Worm (Caenorhabditis elegans): Measurements from ENCODE around the gene str-18.

ce11 chrV:15710401-15710800 is 31.4 kb downstream of the str-18 start, which contains the start of gene Y6E2A.1:
- TF ChIP-seq aly-1 (tag; optimal IDR thresholded peaks at IDR 0.05) (no peak), B0310.2 (tag; optimal IDR thresholded peaks at IDR 0.05) (no peak), ceh-13 (GFP tag; optimal IDR thresholded peaks at IDR 0.05) (no peak), tra-4 (tag; optimal IDR thresholded peaks at IDR 0.05) (no peak), hmbx-1 (tag; optimal IDR thresholded peaks at IDR 0.05) (no peak), ama-1 (optimal IDR thresholded peaks at IDR 0.05) (no peak), F13C5.2 (tag; optimal IDR thresholded peaks at IDR 0.05) (no peak), sea-1 (GFP tag; conservative IDR thresholded peaks at IDR 0.05) (no peak), ets-7 (tag; optimal IDR thresholded peaks at IDR 0.05) (no peak), pes-1 (GFP tag; IDR thresholded peaks at IDR 0.05) (no peak), hmg-4 (GFP tag; optimal IDR thresholded peaks at IDR 0.05) (no peak), hnd-1 (tag; optimal IDR thresholded peaks at IDR 0.05) (no peak), ceh-36 (tag; optimal IDR thresholded peaks at IDR 0.05) (no peak), flt-1 (GFP tag; IDR thresholded peaks at IDR 0.05) (no peak)
